Fruit fly (Drosophila melanogaster): ENCODE results near the gene CG11262.

The CG11262 gene

DNA sequence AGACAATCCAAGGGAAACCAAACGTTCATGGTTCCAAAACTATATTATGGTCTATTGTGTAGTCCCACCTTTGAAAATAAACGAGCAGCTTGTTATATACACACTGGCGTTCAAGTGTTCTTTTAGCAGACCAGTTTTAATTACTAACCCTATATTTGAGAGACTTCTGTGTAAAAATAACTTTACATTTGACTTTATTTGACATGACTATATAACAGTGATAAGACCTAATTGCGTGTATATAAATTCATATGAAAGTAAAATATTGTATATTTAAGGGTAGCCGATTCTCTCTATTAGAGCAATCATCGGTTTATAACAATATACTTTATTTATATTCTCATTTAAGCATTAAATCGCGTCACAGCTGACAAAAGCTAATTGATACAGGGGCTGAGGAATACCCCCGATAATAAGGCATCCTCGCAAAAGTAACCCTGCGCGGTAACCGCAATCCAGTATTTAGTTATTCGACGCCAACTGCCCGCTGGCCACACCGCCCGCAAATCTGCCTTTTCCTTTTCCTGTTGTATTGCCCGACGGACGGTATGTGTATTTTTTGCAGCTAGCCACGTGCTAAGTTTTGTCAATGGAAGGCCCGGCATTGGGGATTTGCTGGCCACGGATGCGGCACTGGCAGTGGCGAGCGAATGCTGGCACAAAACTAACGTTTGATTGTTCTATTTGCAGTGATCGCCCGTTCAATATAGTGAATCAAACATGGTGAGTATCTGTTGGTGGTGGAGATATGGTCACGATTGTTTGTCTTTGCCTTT, 46.5 kb downstream of the CG11262 start, which contains the start of gene RpS4 (continued):
- TF ChIP-seq Eip74EF (GFP tag; optimal IDR thresholded peaks at IDR 0.05): peak in 1 of 2 experiments; percentile 74
- no peak for TF ChIP-seq mld (GFP tag; IDR thresholded peaks at IDR 0.05; ENCODE audit: partially characterized antibody)
- TF ChIP-seq NFAT (GFP tag; IDR thresholded peaks at IDR 0.05): peak; percentile 92
- peak; percentile 93 for TF ChIP-seq CG11723 (GFP tag; optimal IDR thresholded peaks at IDR 0.05)
- peak; percentile 92 for TF ChIP-seq CG17385 (GFP tag; optimal IDR thresholded peaks at IDR 0.05)
- TF ChIP-seq CG18011 (GFP tag; optimal IDR thresholded peaks at IDR 0.05): peak; percentile 98
- TF ChIP-seq Awh (GFP tag; IDR thresholded peaks at IDR 0.05): peak; percentile 92
- TF ChIP-seq vvl (GFP tag; IDR thresholded peaks at IDR 0.05): peak; percentile 91
- TF ChIP-seq nom (GFP tag; optimal IDR thresholded peaks at IDR 0.05): peak; percentile 97
- peak; percentile 82 for TF ChIP-seq vfl (GFP tag; optimal IDR thresholded peaks at IDR 0.05)
- peak; percentile 92 for TF ChIP-seq pb (GFP tag; optimal IDR thresholded peaks at IDR 0.05)
- TF ChIP-seq fd3F (GFP tag; optimal IDR thresholded peaks at IDR 0.05): peak; percentile 76
- peak; percentile 54; the same call in 1 of the 2 replicates for TF ChIP-seq ham (GFP tag; IDR thresholded peaks at IDR 0.05)
- peak; percentile 74 for TF ChIP-seq CG1647 (GFP tag; optimal IDR thresholded peaks at IDR 0.05)
- peak; percentile 92 for TF ChIP-seq gce (GFP tag; IDR thresholded peaks at IDR 0.05)
- peak; percentile 98 for TF ChIP-seq caup (GFP tag; optimal IDR thresholded peaks at IDR 0.05; ENCODE audit: severe bottlenecking)
- no peak for TF ChIP-seq CG1832 (GFP tag; optimal IDR thresholded peaks at IDR 0.05)
- no peak for TF ChIP-seq lov (optimal IDR thresholded peaks at IDR 0.05)
- peak; percentile 96 for TF ChIP-seq lov (GFP tag; IDR thresholded peaks at IDR 0.05)
- peak; percentile 68 for TF ChIP-seq CG4282 (GFP tag; optimal IDR thresholded peaks at IDR 0.05)
- TF ChIP-seq crc (GFP tag; optimal IDR thresholded peaks at IDR 0.05): peak; percentile 72
- peak; percentile 80 for TF ChIP-seq CG4424 (GFP tag; optimal IDR thresholded peaks at IDR 0.05)
- peak; percentile 95 for TF ChIP-seq Hey (tag; optimal IDR thresholded peaks at IDR 0.05)
- TF ChIP-seq CG3065 (GFP tag; optimal IDR thresholded peaks at IDR 0.05): peak; percentile 49
- peak; percentile 68 for TF ChIP-seq CG4617 (GFP tag; optimal IDR thresholded peaks at IDR 0.05; ENCODE audit: borderline replicate concordance)
- TF ChIP-seq NC2β (GFP tag; optimal IDR thresholded peaks at IDR 0.05): peak; percentile 97
- peak; percentile 39 for TF ChIP-seq az2 (GFP tag; optimal IDR thresholded peaks at IDR 0.05)
- TF ChIP-seq H15 (GFP tag; IDR thresholded peaks at IDR 0.05): peak; percentile 81
- peak in 1 of 3 experiments; percentile 83 for TF ChIP-seq Stat92E (GFP tag; optimal IDR thresholded peaks at IDR 0.05)
- peak; percentile 89 for TF ChIP-seq slbo (GFP tag; IDR thresholded peaks at IDR 0.05)
- peak; percentile 96 for TF ChIP-seq Meics (GFP tag; optimal IDR thresholded peaks at IDR 0.05)
- TF ChIP-seq sd (tag; optimal IDR thresholded peaks at IDR 0.05): peak; percentile 31
- TF ChIP-seq CkIIα-i1 (GFP tag; IDR thresholded peaks at IDR 0.05): peak; percentile 66
- TF ChIP-seq Med (GFP tag): peak; percentile 99
- peak; percentile 92 for TF ChIP-seq zfh1 (GFP tag; IDR thresholded peaks at IDR 0.05)
- peak; percentile 48; the same call in 1 of the 2 replicates for TF ChIP-seq Adf1 (GFP tag; IDR thresholded peaks at IDR 0.05)
- peak; percentile 85 for TF ChIP-seq pfk (GFP tag; optimal IDR thresholded peaks at IDR 0.05)
- peak; percentile 67 for TF ChIP-seq CG14965 (GFP tag; optimal IDR thresholded peaks at IDR 0.05; ENCODE audit: borderline replicate concordance)
- peak; percentile 49; the same call in 2 of the 3 replicates for TF ChIP-seq CG11093 (GFP tag; IDR thresholded peaks at IDR 0.05)
- TF ChIP-seq Blimp-1 (GFP tag; optimal IDR thresholded peaks at IDR 0.05): peak; percentile 50
- TF ChIP-seq Lim3 (GFP tag; IDR thresholded peaks at IDR 0.05): 0 out of 2 replicates have a peak, but pooled peaks have one; percentile 51
- no peak for TF ChIP-seq CG10565 (GFP tag; optimal IDR thresholded peaks at IDR 0.05)
- TF ChIP-seq ci (GFP tag; IDR thresholded peaks at IDR 0.05): peak; percentile 99
- TF ChIP-seq Gsc (GFP tag; IDR thresholded peaks at IDR 0.05): no peak
- peak; percentile 42 for TF ChIP-seq Ssrp (tag; optimal IDR thresholded peaks at IDR 0.05)
- TF ChIP-seq schlank (tag; optimal IDR thresholded peaks at IDR 0.05): peak; percentile 95
- TF ChIP-seq gsb-n (tag; optimal IDR thresholded peaks at IDR 0.05): peak; percentile 84
- peak; percentile 66 for TF ChIP-seq Hr3 (GFP tag; optimal IDR thresholded peaks at IDR 0.05)

All from whole organism, embryonic.